Worm (Caenorhabditis elegans): Measurements from ENCODE around the gene hphd-1.
"Not testable (repeated sequence)": the region's sequence is repeated elsewhere in the genome, so short reads cannot be mapped to it uniquely, and the experiment has no call there.

DNA sequence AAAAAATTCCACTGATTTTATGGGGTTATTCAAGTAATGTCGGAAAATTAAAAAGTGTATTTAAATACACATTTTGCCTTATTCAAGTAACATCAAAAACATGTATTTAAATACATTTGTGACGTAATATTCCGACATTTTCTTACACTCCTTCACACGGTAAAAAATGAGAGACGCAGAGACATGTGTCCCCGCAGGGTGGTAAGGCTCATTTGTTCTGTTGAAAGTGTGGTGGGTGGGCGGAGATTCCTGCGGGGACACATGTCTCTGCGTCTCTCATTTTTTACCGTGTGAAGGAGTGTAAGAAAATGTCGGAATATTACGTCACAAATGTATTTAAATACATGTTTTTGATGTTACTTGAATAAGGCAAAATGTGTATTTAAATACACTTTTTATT lies 20.0 kb upstream of the hphd-1 start:
- not testable (repeated sequence) for TF ChIP-seq snpc-4 (tag; optimal IDR thresholded peaks at IDR 0.05); aha-1 (tag; optimal IDR thresholded peaks at IDR 0.05); efl-3 (GFP tag; optimal IDR thresholded peaks at IDR 0.05); nhr-76 (tag; optimal IDR thresholded peaks at IDR 0.05); ztf-4 (tag; optimal IDR thresholded peaks at IDR 0.05); mdl-1 (tag; optimal IDR thresholded peaks at IDR 0.05)
